Worm (Caenorhabditis elegans) whole organism, late embryonic: Measurements from ENCODE around the gene F58A6.1.

Experiments used
- ahr-1 ChIP-seq: sonication (generic microtip); optimal IDR thresholded peaks from 2 replicates; lab custom pipeline; 2016; ENCODE audit warnings: missing genetic modification characterization, missing compliant biosample characterization
- ceh-22 ChIP-seq: sonication (generic microtip); optimal IDR thresholded peaks from 2 replicates; lab custom pipeline; 2017; ENCODE audit warnings: missing biosample characterization, missing genetic modification characterization
- ceh-48 ChIP-seq: sonication (generic microtip); optimal IDR thresholded peaks from 2 replicates; lab custom pipeline; 2016; ENCODE audit warnings: missing genetic modification characterization, inconsistent platforms, missing compliant biosample characterization
- ceh-9 ChIP-seq: sonication (generic microtip); optimal IDR thresholded peaks from 2 replicates; lab custom pipeline; 2016; ENCODE audit warnings: mild to moderate bottlenecking, missing genetic modification characterization, inconsistent platforms, missing compliant biosample characterization
- dmd-4 ChIP-seq: sonication (generic microtip); optimal IDR thresholded peaks from 2 replicates; lab custom pipeline; 2016; ENCODE audit warnings: borderline replicate concordance, missing genetic modification characterization, missing compliant biosample characterization
- elt-2 ChIP-seq: sonication (generic microtip); optimal IDR thresholded peaks from 2 replicates; lab custom pipeline; 2016; ENCODE audit warnings: missing genetic modification reagents, missing genetic modification characterization, missing compliant biosample characterization
- fkh-10 ChIP-seq: fragments of 150-350 bp; optimal IDR thresholded peaks from 2 replicates; lab custom pipeline; 2014; ENCODE audit warnings: missing biosample characterization, missing genetic modification reagents, missing genetic modification characterization
- fkh-6 ChIP-seq: sonication (generic microtip); optimal IDR thresholded peaks from 2 replicates; lab custom pipeline; 2016; ENCODE audit warnings: missing genetic modification characterization, missing compliant biosample characterization
- lim-6 ChIP-seq: sonication (generic microtip); optimal IDR thresholded peaks from 2 replicates; lab custom pipeline; 2016; ENCODE audit warnings: missing genetic modification characterization, missing compliant biosample characterization
- madf-2 ChIP-seq: sonication (generic microtip); optimal IDR thresholded peaks from 2 replicates; lab custom pipeline; 2017; ENCODE audit warnings: missing genetic modification characterization, missing compliant biosample characterization
- mec-3 ChIP-seq: sonication (generic microtip); optimal IDR thresholded peaks from 2 replicates; lab custom pipeline; 2016; ENCODE audit warnings: borderline replicate concordance, missing genetic modification characterization, missing compliant biosample characterization
- nhr-11 ChIP-seq: fragments of 150-350 bp; optimal IDR thresholded peaks from 2 replicates; lab custom pipeline; 2014; ENCODE audit warnings: missing biosample characterization, missing genetic modification characterization
- pat-9 ChIP-seq: fragments of 200-800 bp; sonication (Bioruptor generic); optimal IDR thresholded peaks from 2 replicates; lab custom pipeline; 2018; ENCODE audit warnings: mild to moderate bottlenecking, missing genetic modification characterization, moderate library complexity, missing compliant biosample characterization
- pha-4 ChIP-seq: fragments of 150-350 bp; optimal IDR thresholded peaks from 2 replicates; lab custom pipeline; 2018; ENCODE audit warnings: missing biosample characterization, missing genetic modification reagents, missing genetic modification characterization

ce11 chrII:5131800-5132199 lies 10.9 kb upstream of the F58A6.1 start:
- TF ChIP-seq nhr-11 (tag; lab: Kevin White, UChicago): no peak
- TF ChIP-seq pha-4 (tag; lab: Kevin White, UChicago): no peak
- TF ChIP-seq dmd-4 (tag; lab: Kevin White, UChicago): no peak
- TF ChIP-seq fkh-6 (tag; lab: Kevin White, UChicago): no peak
- TF ChIP-seq elt-2 (tag; lab: Kevin White, UChicago): no peak
- TF ChIP-seq pat-9 (tag; lab: Kevin White, UChicago): no peak
- no peak for TF ChIP-seq ceh-22 (tag; lab: Kevin White, UChicago)
- no peak for TF ChIP-seq mec-3
- no peak for TF ChIP-seq ahr-1 (tag; lab: Kevin White, UChicago)
- TF ChIP-seq ceh-48 (tag; lab: Kevin White, UChicago): no peak
- no peak for TF ChIP-seq fkh-10
- no peak for TF ChIP-seq lim-6 (tag; lab: Kevin White, UChicago)
- TF ChIP-seq madf-2 (tag; lab: Kevin White, UChicago): no peak
- no peak for TF ChIP-seq ceh-9 (tag; lab: Kevin White, UChicago)
